Worm (Caenorhabditis elegans) whole organism, mixed stage, embryonic: Measurements from ENCODE around the gene scl-7.

ENCODE experiments used
- M03D4.4 ChIP-seq: sonication (generic microtip); optimal IDR thresholded peaks from 2 replicates; lab custom pipeline; 2017; ENCODE audit warnings: mild to moderate bottlenecking, missing genetic modification characterization, missing compliant biosample characterization
- bed-3 ChIP-seq: fragments of 200-800 bp; sonication (Bioruptor generic); optimal IDR thresholded peaks from 3 replicates; lab custom pipeline; 2018; ENCODE audit warnings: mild to moderate bottlenecking, missing genetic modification characterization, moderate library complexity, missing compliant biosample characterization
- blmp-1 ChIP-seq: fragments of 150-350 bp; optimal IDR thresholded peaks from 2 replicates; lab custom pipeline; 2014; ENCODE audit warnings: missing biosample characterization, missing genetic modification characterization
- ceh-39 ChIP-seq: fragments of 150-350 bp; optimal IDR thresholded peaks from 2 replicates; lab custom pipeline; 2014; ENCODE audit warnings: missing biosample characterization, missing genetic modification characterization
- ceh-43 ChIP-seq: fragments of 200-800 bp; sonication (Bioruptor generic); optimal IDR thresholded peaks from 2 replicates; lab custom pipeline; 2018; ENCODE audit warnings: mild to moderate bottlenecking, missing genetic modification characterization, moderate library complexity, missing compliant biosample characterization
- ceh-83 ChIP-seq: fragments of 200-800 bp; sonication (Bioruptor generic); optimal IDR thresholded peaks from 2 replicates; lab custom pipeline; 2018; ENCODE audit warnings: mild to moderate bottlenecking, missing genetic modification characterization, missing compliant biosample characterization
- ces-1 ChIP-seq: fragments of 150-350 bp; optimal IDR thresholded peaks from 2 replicates; lab custom pipeline; 2014; ENCODE audit warnings: missing biosample characterization, missing genetic modification reagents, missing genetic modification characterization
- cnd-1 ChIP-seq: fragments of 200-800 bp; sonication (Bioruptor generic); optimal IDR thresholded peaks from 2 replicates; lab custom pipeline; 2018; ENCODE audit warnings: mild to moderate bottlenecking, missing genetic modification characterization, missing compliant biosample characterization
- drap-1 ChIP-seq: fragments of 200-800 bp; sonication (Bioruptor generic); optimal IDR thresholded peaks from 3 replicates; lab custom pipeline; 2018; ENCODE audit warnings: mild to moderate bottlenecking, missing genetic modification characterization, missing compliant biosample characterization
- elt-1 ChIP-seq: sonication (generic microtip); optimal IDR thresholded peaks from 2 replicates; lab custom pipeline; 2017; ENCODE audit warnings: missing genetic modification characterization, mild to moderate bottlenecking, missing compliant biosample characterization, antibody characterized with exemption, moderate library complexity, borderline replicate concordance; ENCODE audit not compliant: insufficient read depth
- elt-3 ChIP-seq: fragments of 150-350 bp; optimal IDR thresholded peaks from 2 replicates; lab custom pipeline; 2014; ENCODE audit warnings: missing biosample characterization, missing genetic modification characterization
- flh-1 ChIP-seq: fragments of 200-800 bp; sonication (Bioruptor generic); optimal IDR thresholded peaks from 2 replicates; lab custom pipeline; 2018; ENCODE audit warnings: mild to moderate bottlenecking, missing genetic modification characterization, moderate library complexity, missing compliant biosample characterization
- hlh-1 ChIP-seq: fragments of 150-350 bp; optimal IDR thresholded peaks from 2 replicates; lab custom pipeline; 2014; ENCODE audit warnings: missing biosample characterization, missing genetic modification reagents, missing genetic modification characterization
- lin-13 ChIP-seq: fragments of 150-350 bp; optimal IDR thresholded peaks from 2 replicates; lab custom pipeline; 2014; ENCODE audit warnings: missing biosample characterization, missing genetic modification characterization
- lin-32 ChIP-seq: fragments of 200-800 bp; sonication (Bioruptor generic); optimal IDR thresholded peaks from 2 replicates; lab custom pipeline; 2018; ENCODE audit warnings: mild to moderate bottlenecking, missing genetic modification characterization, missing compliant biosample characterization
- lsy-2 ChIP-seq: fragments of 150-350 bp; optimal IDR thresholded peaks from 2 replicates; lab custom pipeline; 2014; ENCODE audit warnings: missing biosample characterization, missing genetic modification characterization
- mab-5 ChIP-seq: fragments of 150-350 bp; optimal IDR thresholded peaks from 2 replicates; lab custom pipeline; 2014; ENCODE audit warnings: missing biosample characterization, missing genetic modification characterization
- mep-1 ChIP-seq: fragments of 150-350 bp; optimal IDR thresholded peaks from 2 replicates; lab custom pipeline; 2017; ENCODE audit warnings: missing biosample characterization, missing genetic modification reagents, missing genetic modification characterization, inconsistent platforms
- nhr-12 ChIP-seq: fragments of 150-350 bp; optimal IDR thresholded peaks from 2 replicates; lab custom pipeline; 2014; ENCODE audit warnings: missing biosample characterization, missing genetic modification characterization
- nhr-2 ChIP-seq: fragments of 150-350 bp; optimal IDR thresholded peaks from 2 replicates; lab custom pipeline; 2014; ENCODE audit warnings: missing biosample characterization, missing genetic modification characterization
- nhr-237 ChIP-seq: fragments of 150-350 bp; optimal IDR thresholded peaks from 2 replicates; lab custom pipeline; 2014; ENCODE audit warnings: missing biosample characterization, missing genetic modification characterization
- nhr-28 ChIP-seq: fragments of 150-350 bp; optimal IDR thresholded peaks from 2 replicates; lab custom pipeline; 2014; ENCODE audit warnings: missing biosample characterization, missing genetic modification characterization
- nhr-76 ChIP-seq: sonication (generic microtip); optimal IDR thresholded peaks from 2 replicates; lab custom pipeline; 2017; ENCODE audit warnings: missing biosample characterization, missing genetic modification characterization
- sem-2 ChIP-seq: fragments of 200-800 bp; sonication (Bioruptor generic); optimal IDR thresholded peaks from 2 replicates; lab custom pipeline; 2018; ENCODE audit warnings: mild to moderate bottlenecking, missing genetic modification characterization, missing compliant biosample characterization
- tbx-8 ChIP-seq: fragments of 200-800 bp; sonication (Bioruptor generic); optimal IDR thresholded peaks from 2 replicates; lab custom pipeline; 2018; ENCODE audit warnings: mild to moderate bottlenecking, missing genetic modification characterization, moderate library complexity, missing compliant biosample characterization
- unc-120 ChIP-seq: sonication (generic microtip); optimal IDR thresholded peaks from 2 replicates; lab custom pipeline; 2017; ENCODE audit warnings: missing genetic modification characterization, missing compliant biosample characterization; ENCODE audit not compliant: poor library complexity, severe bottlenecking
- unc-39 ChIP-seq: fragments of 150-350 bp; optimal IDR thresholded peaks from 2 replicates; lab custom pipeline; 2014; ENCODE audit warnings: missing biosample characterization, missing genetic modification characterization
- unc-62 ChIP-seq: fragments of 150-350 bp; optimal IDR thresholded peaks from 2 replicates; lab custom pipeline; 2014; ENCODE audit warnings: missing biosample characterization, missing genetic modification reagents, missing genetic modification characterization
- zip-8 ChIP-seq: fragments of 150-350 bp; optimal IDR thresholded peaks from 2 replicates; lab custom pipeline; 2014; ENCODE audit warnings: missing biosample characterization, missing genetic modification characterization
- ztf-11 ChIP-seq: fragments of 150-350 bp; optimal IDR thresholded peaks from 2 replicates; lab custom pipeline; 2014; ENCODE audit warnings: missing biosample characterization, missing genetic modification characterization

scl-7 gene

DNA sequence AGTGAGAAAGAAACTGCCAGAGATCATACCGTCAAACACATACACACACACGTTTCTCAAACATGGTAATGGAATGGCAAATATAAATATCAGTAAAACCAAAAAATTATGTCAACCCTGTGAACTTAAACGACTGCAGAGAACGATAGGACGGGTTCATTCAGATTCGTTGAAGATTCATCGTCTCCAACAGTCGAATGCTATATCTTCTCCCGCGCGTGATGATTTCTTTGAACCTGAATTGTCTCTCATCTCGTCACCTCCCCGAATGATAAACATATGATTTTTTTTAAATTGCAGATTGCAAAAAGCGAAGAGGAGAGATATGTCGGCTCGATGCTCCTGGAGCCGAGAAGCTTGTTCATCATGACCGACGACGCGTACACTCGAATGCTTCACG lies 40.6 kb downstream of the scl-7 start:
- TF ChIP-seq elt-1 (tag; lab: Kevin White, UChicago) (no peak), ztf-11 (tag; lab: Kevin White, UChicago) (no peak), sem-2 (GFP tag; lab: Kevin White, UChicago) (no peak), unc-120 (no peak), ceh-83 (GFP tag; lab: Kevin White, UChicago) (no peak), lsy-2 (tag; lab: Kevin White, UChicago) (no peak), bed-3 (no peak), lin-13 (tag; lab: Kevin White, UChicago) (no peak), cnd-1 (no peak), nhr-76 (tag; lab: Kevin White, UChicago) (no peak), nhr-12 (tag; lab: Kevin White, UChicago) (no peak), M03D4.4 (tag; lab: Kevin White, UChicago) (no peak), blmp-1 (no peak), elt-3 (no peak), nhr-28 (no peak), unc-39 (no peak), drap-1 (GFP tag; lab: Kevin White, UChicago) (no peak)

DNA sequence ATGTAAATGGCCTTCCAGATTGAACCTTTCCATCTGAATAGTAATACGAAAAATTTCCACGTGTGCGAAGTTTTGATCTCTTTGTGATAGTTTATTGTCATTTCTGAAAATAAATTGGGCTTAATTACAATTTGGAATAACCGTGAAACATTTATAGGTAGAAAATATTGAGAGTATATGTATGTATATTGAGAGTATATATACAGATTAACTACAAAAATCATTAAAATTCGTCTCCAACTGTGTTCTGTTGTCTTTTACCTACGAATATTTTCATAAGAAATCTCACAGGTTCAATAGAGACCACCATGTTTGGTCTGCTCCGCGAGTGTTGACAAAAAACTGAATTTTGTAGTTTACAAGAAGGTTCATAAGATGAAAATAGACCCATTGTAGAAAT lies 42.7 kb downstream of the scl-7 start, which contains the start of gene best-2:
best-2 (minus strand) TSS at position 101 of the 400 bp plus-strand sequence.
- no peak for TF ChIP-seq ztf-11 (tag; lab: Kevin White, UChicago)
- no peak for TF ChIP-seq nhr-237 (tag; lab: Kevin White, UChicago)
- TF ChIP-seq hlh-1 (tag; lab: Kevin White, UChicago) = no peak
- no peak for TF ChIP-seq mab-5
- no peak for TF ChIP-seq blmp-1
- TF ChIP-seq zip-8 (tag; lab: Kevin White, UChicago) = no peak
- TF ChIP-seq ceh-39 (tag; lab: Kevin White, UChicago) = no peak
- TF ChIP-seq lin-32 (GFP tag; lab: Kevin White, UChicago) = no peak
- no peak for TF ChIP-seq bed-3

DNA sequence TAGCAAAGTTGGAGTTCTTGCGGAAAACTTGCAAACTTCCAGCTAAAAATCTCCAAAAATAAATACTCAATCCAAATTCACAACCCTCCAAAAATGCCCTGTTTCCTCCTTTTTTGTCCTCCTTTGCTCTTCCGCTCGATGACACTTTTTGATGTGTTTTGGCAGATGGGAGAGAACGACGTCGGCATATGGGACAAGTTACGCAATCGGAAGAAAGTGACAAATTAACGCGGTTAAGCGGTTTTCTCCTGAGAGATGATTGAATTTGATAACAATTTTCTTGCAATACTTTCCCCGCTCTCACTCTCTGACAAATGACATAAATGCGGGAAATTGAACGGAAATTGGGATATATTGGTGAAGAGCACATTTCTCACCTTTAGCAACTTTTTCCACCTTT lies 46.4 kb downstream of the scl-7 start:
- TF ChIP-seq ztf-11 (tag; lab: Kevin White, UChicago) (no peak), nhr-12 (tag; lab: Kevin White, UChicago) (no peak), unc-62 (GFP tag; lab: Kevin White, UChicago) (peak; percentile 3), zip-8 (tag; lab: Kevin White, UChicago) (peak; percentile 60), mep-1 (tag; lab: Kevin White, UChicago) (no peak), unc-39 (no peak), nhr-2 (tag; lab: Kevin White, UChicago) (peak; percentile 59), ceh-83 (GFP tag; lab: Kevin White, UChicago) (no peak), tbx-8 (GFP tag; lab: Kevin White, UChicago) (no peak), ces-1 (GFP tag; lab: Kevin White, UChicago) (no peak), ceh-39 (tag; lab: Kevin White, UChicago) (no peak), cnd-1 (peak; percentile 51), drap-1 (GFP tag; lab: Kevin White, UChicago) (no peak), flh-1 (GFP tag; lab: Kevin White, UChicago) (no peak), mab-5 (no peak), unc-120 (no peak), ceh-43 (GFP tag; lab: Kevin White, UChicago) (no peak), nhr-76 (tag; lab: Kevin White, UChicago) (no peak)

DNA sequence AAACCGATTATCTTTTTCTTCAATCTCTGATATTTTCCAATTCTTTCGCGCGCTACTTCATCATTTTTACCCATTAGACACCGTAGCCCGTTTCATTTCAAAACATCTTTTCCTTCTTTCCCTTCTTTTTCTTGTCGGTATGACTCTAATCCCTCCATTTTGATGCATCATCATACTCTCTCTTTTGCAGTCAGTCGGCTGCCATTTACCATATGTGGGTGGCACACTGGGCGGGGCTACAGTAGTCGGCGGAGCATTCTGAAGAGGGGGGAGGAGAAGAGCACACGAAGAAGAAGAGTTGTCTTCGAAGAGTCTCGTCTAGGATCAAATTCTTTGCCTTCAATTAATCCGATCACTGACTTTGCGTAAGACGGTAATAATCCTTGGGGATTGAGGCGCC lies 48.6 kb downstream of the scl-7 start, which contains the start of gene unc-30:
unc-30 (plus strand) TSS at position 184 of the 400 bp plus-strand sequence.
- TF ChIP-seq lsy-2 (tag; lab: Kevin White, UChicago) (peak; percentile 58), ceh-83 (GFP tag; lab: Kevin White, UChicago) (no peak)
